Fruit fly (Drosophila melanogaster) whole organism, embryonic: Measurements from ENCODE around the gene mRpS23.
A peak's percentile ranks its signal among the peaks of the same experiment; 100 is the strongest.

ENCODE experiments used
- ATbp ChIP-seq: fragments of 200-800 bp; sonication (Bioruptor generic); optimal IDR thresholded peaks from 2 replicates; lab custom pipeline; 2017; ENCODE audit warnings: missing biosample characterization, mild to moderate bottlenecking, missing genetic modification characterization, missing genetic modification reagents
- Bdp1 ChIP-seq: fragments of 200-800 bp; sonication (Bioruptor generic); optimal IDR thresholded peaks from 3 replicates; lab custom pipeline; 2016; ENCODE audit warnings: missing biosample characterization, missing genetic modification characterization
- CG10209 ChIP-seq: fragments of 200-800 bp; sonication (Bioruptor generic); optimal IDR thresholded peaks from 3 replicates; lab custom pipeline; 2017; ENCODE audit warnings: missing biosample characterization, mild to moderate bottlenecking, missing genetic modification characterization, missing genetic modification reagents
- CG10543 ChIP-seq: fragments of 200-800 bp; sonication (Bioruptor generic); optimal IDR thresholded peaks from 3 replicates; lab custom pipeline; 2017; ENCODE audit warnings: missing biosample characterization, mild to moderate bottlenecking, missing genetic modification characterization, moderate library complexity
- CG11398 ChIP-seq: fragments of 200-800 bp; sonication (Bioruptor generic); optimal IDR thresholded peaks from 2 replicates; lab custom pipeline; 2016; ENCODE audit warnings: missing biosample characterization, missing genetic modification characterization
- CG11504 ChIP-seq: fragments of 200-800 bp; sonication (Bioruptor generic); optimal IDR thresholded peaks from 3 replicates; lab custom pipeline; 2019; ENCODE audit warnings: missing biosample characterization, mild to moderate bottlenecking, missing genetic modification characterization, moderate library complexity
- CG12071 ChIP-seq: fragments of 200-800 bp; sonication (Bioruptor generic); optimal IDR thresholded peaks from 3 replicates; lab custom pipeline; 2018; ENCODE audit warnings: missing biosample characterization, mild to moderate bottlenecking, missing genetic modification characterization
- CG12744 ChIP-seq: fragments of 200-800 bp; sonication (Bioruptor generic); optimal IDR thresholded peaks from 2 replicates; lab custom pipeline; 2016; ENCODE audit warnings: missing biosample characterization, missing genetic modification characterization
- CG12769 ChIP-seq: fragments of 200-800 bp; sonication (Bioruptor generic); optimal IDR thresholded peaks from 2 replicates; lab custom pipeline; 2019; ENCODE audit warnings: missing biosample characterization, mild to moderate bottlenecking, missing genetic modification characterization, moderate library complexity
- CG13123 ChIP-seq: fragments of 200-800 bp; sonication (Bioruptor generic); optimal IDR thresholded peaks from 2 replicates; lab custom pipeline; 2016; ENCODE audit warnings: missing biosample characterization, missing genetic modification characterization
- CG14441 ChIP-seq: fragments of 200-800 bp; sonication (Bioruptor generic); IDR thresholded peaks from 2 replicates; pipeline ENCODE4 v1.3.6; 2022; ENCODE audit warnings: missing biosample characterization, missing genetic modification characterization
- CG17568 ChIP-seq: fragments of 200-800 bp; sonication (Bioruptor generic); optimal IDR thresholded peaks from 2 replicates; lab custom pipeline; 2018; ENCODE audit warnings: missing biosample characterization, mild to moderate bottlenecking, missing genetic modification characterization, moderate library complexity
- CG18619 ChIP-seq: fragments of 200-800 bp; sonication (Bioruptor generic); optimal IDR thresholded peaks from 3 replicates; lab custom pipeline; 2017; ENCODE audit warnings: missing biosample characterization, mild to moderate bottlenecking, missing genetic modification characterization
- CG30403 ChIP-seq: fragments of 200-800 bp; sonication (Bioruptor generic); optimal IDR thresholded peaks from 3 replicates; lab custom pipeline; 2016; ENCODE audit warnings: missing biosample characterization, missing genetic modification characterization
- CG4424 ChIP-seq: fragments of 200-800 bp; sonication (Bioruptor generic); optimal IDR thresholded peaks from 3 replicates; lab custom pipeline; 2016; ENCODE audit warnings: missing biosample characterization, missing genetic modification characterization
- CG8924 ChIP-seq: fragments of 200-800 bp; optimal IDR thresholded peaks from 3 replicates; lab custom pipeline; 2019; ENCODE audit warnings: missing biosample characterization, mild to moderate bottlenecking, missing genetic modification characterization, moderate library complexity
- Fer2 ChIP-seq: fragments of 200-800 bp; sonication (Bioruptor generic); optimal IDR thresholded peaks from 2 replicates; lab custom pipeline; 2018; ENCODE audit warnings: missing biosample characterization, mild to moderate bottlenecking, missing genetic modification characterization, moderate library complexity
- HLH4C ChIP-seq: fragments of 200-800 bp; sonication (Bioruptor generic); IDR thresholded peaks from 3 replicates; pipeline ENCODE4 v1.3.6; 2022; ENCODE audit warnings: missing biosample characterization, missing genetic modification characterization; ENCODE audit not compliant: partially characterized antibody
- Hr3 ChIP-seq: fragments of 200-800 bp; sonication (Bioruptor generic); optimal IDR thresholded peaks from 3 replicates; lab custom pipeline; 2016; ENCODE audit warnings: missing biosample characterization, missing genetic modification characterization
- Hr51 ChIP-seq, 2 experiments: fragments of 200-800 bp; sonication (Bioruptor generic); optimal IDR thresholded peaks; 2 replicates in 1 of 2; 3 replicates in 1 of 2; lab custom pipeline; 2016 to 2018; ENCODE audit warnings: missing biosample characterization in 2 of 2, missing genetic modification characterization in 2 of 2, mild to moderate bottlenecking in 1 of 2, moderate library complexity in 1 of 2
- Hr78 ChIP-seq, 2 experiments: fragments of 200-800 bp in 1 of 2; fragments of >200 bp in 1 of 2; sonication (Bioruptor generic) in 1 of 2; optimal IDR thresholded peaks; 2 replicates each; lab custom pipeline; 2017 to 2019; ENCODE audit warnings: missing biosample characterization in 2 of 2, missing genetic modification characterization in 2 of 2, mild to moderate bottlenecking in 1 of 2, moderate library complexity in 1 of 2
- NC2β ChIP-seq: fragments of 200-800 bp; sonication (Bioruptor generic); optimal IDR thresholded peaks from 2 replicates; lab custom pipeline; 2016; ENCODE audit warnings: missing biosample characterization, missing genetic modification characterization
- Oaz ChIP-seq: fragments of 200-800 bp; sonication (Bioruptor generic); IDR thresholded peaks from 2 replicates; pipeline ENCODE4 v1.3.6; 2022; ENCODE audit warnings: missing biosample characterization, missing genetic modification characterization
- Oli ChIP-seq: fragments of 200-800 bp; sonication (Bioruptor generic); optimal IDR thresholded peaks from 2 replicates; lab custom pipeline; 2018; ENCODE audit warnings: missing biosample characterization, mild to moderate bottlenecking, missing genetic modification characterization, moderate library complexity
- PHDP ChIP-seq: fragments of 200-800 bp; sonication (Bioruptor generic); optimal IDR thresholded peaks from 3 replicates; lab custom pipeline; 2018; ENCODE audit warnings: missing biosample characterization, mild to moderate bottlenecking, missing genetic modification characterization, moderate library complexity
- chif ChIP-seq, 2 experiments: fragments of 200-800 bp; sonication (Bioruptor generic); optimal IDR thresholded peaks; 3 replicates each; lab custom pipeline; 2016; ENCODE audit warnings: missing biosample characterization in 2 of 2, missing genetic modification characterization in 2 of 2
- ci ChIP-seq: fragments of 200-800 bp; sonication (Bioruptor generic); IDR thresholded peaks from 3 replicates; pipeline ENCODE4 v1.3.6; 2022; ENCODE audit warnings: missing biosample characterization, missing genetic modification characterization
- dmrt99B ChIP-seq: fragments of 200-800 bp; sonication (Bioruptor generic); optimal IDR thresholded peaks from 2 replicates; lab custom pipeline; 2018; ENCODE audit warnings: missing biosample characterization, mild to moderate bottlenecking, missing genetic modification characterization, moderate library complexity
- fd3F ChIP-seq: fragments of 200-800 bp; sonication (Bioruptor generic); optimal IDR thresholded peaks from 2 replicates; lab custom pipeline; 2018; ENCODE audit warnings: missing biosample characterization, mild to moderate bottlenecking, missing genetic modification characterization, moderate library complexity
- gcm ChIP-seq: fragments of 200-800 bp; sonication (Bioruptor generic); optimal IDR thresholded peaks from 2 replicates; lab custom pipeline; 2019; ENCODE audit warnings: missing biosample characterization, mild to moderate bottlenecking, missing genetic modification characterization, moderate library complexity
- gcm2 ChIP-seq: fragments of 200-800 bp; sonication (Bioruptor generic); optimal IDR thresholded peaks from 2 replicates; lab custom pipeline; 2016; ENCODE audit warnings: missing biosample characterization, missing genetic modification characterization
- gem ChIP-seq: fragments of 200-800 bp; sonication (Bioruptor generic); optimal IDR thresholded peaks from 2 replicates; lab custom pipeline; 2019; ENCODE audit warnings: missing biosample characterization, mild to moderate bottlenecking, missing genetic modification characterization, moderate library complexity
- grau ChIP-seq: fragments of 200-800 bp; optimal IDR thresholded peaks from 3 replicates; lab custom pipeline; 2019; ENCODE audit warnings: missing biosample characterization, mild to moderate bottlenecking, missing genetic modification characterization, moderate library complexity
- kah ChIP-seq: fragments of 200-800 bp; sonication (Bioruptor generic); optimal IDR thresholded peaks from 2 replicates; lab custom pipeline; 2018; ENCODE audit warnings: missing biosample characterization, mild to moderate bottlenecking, missing genetic modification characterization
- ken ChIP-seq: fragments of 200-800 bp; sonication (Bioruptor generic); IDR thresholded peaks from 3 replicates; pipeline ENCODE4 v1.3.6; 2022; ENCODE audit warnings: missing biosample characterization, missing genetic modification characterization
- lab ChIP-seq: fragments of 200-800 bp; sonication (Bioruptor generic); optimal IDR thresholded peaks from 3 replicates; lab custom pipeline; 2017; ENCODE audit warnings: missing biosample characterization, missing genetic modification characterization, mild to moderate bottlenecking, moderate library complexity, missing genetic modification reagents
- mam ChIP-seq: fragments of 200-800 bp; sonication (Bioruptor generic); optimal IDR thresholded peaks from 3 replicates; lab custom pipeline; 2016; ENCODE audit warnings: missing biosample characterization, missing genetic modification characterization
- mirr ChIP-seq: fragments of 200-800 bp; sonication (Bioruptor generic); optimal IDR thresholded peaks from 3 replicates; lab custom pipeline; 2018; ENCODE audit warnings: missing biosample characterization, mild to moderate bottlenecking, missing genetic modification characterization
- onecut ChIP-seq: fragments of 200-800 bp; sonication (Bioruptor generic); IDR thresholded peaks from 2 replicates; pipeline ENCODE4 v1.3.6; 2022; ENCODE audit warnings: missing biosample characterization, missing genetic modification characterization
- pzg ChIP-seq: fragments of 200-800 bp; sonication (Bioruptor generic); optimal IDR thresholded peaks from 3 replicates; lab custom pipeline; 2018; ENCODE audit warnings: missing biosample characterization, mild to moderate bottlenecking, missing genetic modification characterization, moderate library complexity
- sc ChIP-seq, 3 experiments: fragments of >200 bp in 2 of 3; fragments of 200-800 bp in 1 of 3; sonication (Bioruptor generic) in 1 of 3; optimal IDR thresholded peaks; 2 replicates in 2 of 3; 3 replicates in 1 of 3; lab custom pipeline; 2017; ENCODE audit warnings: mild to moderate bottlenecking in 1 of 3, missing biosample characterization in 1 of 3, missing genetic modification characterization in 1 of 3, missing genetic modification reagents in 1 of 3
- slbo ChIP-seq: fragments of 200-800 bp; sonication (Bioruptor generic); IDR thresholded peaks from 2 replicates; pipeline ENCODE4 v1.3.6; 2022; ENCODE audit warnings: missing biosample characterization, missing genetic modification characterization
- so ChIP-seq: fragments of 200-800 bp; sonication (Bioruptor generic); IDR thresholded peaks from 3 replicates; pipeline ENCODE4 v1.3.6; 2022; ENCODE audit warnings: missing biosample characterization, missing genetic modification characterization
- sr ChIP-seq: fragments of 200-800 bp; sonication (Bioruptor generic); IDR thresholded peaks from 3 replicates; pipeline ENCODE4 v1.3.6; 2022; ENCODE audit warnings: missing biosample characterization, missing genetic modification characterization
- tap ChIP-seq: fragments of 200-800 bp; optimal IDR thresholded peaks from 3 replicates; lab custom pipeline; 2019; ENCODE audit warnings: missing biosample characterization, mild to moderate bottlenecking, missing genetic modification characterization, moderate library complexity
- tgo ChIP-seq: fragments of 200-800 bp; sonication (Bioruptor generic); IDR thresholded peaks from 3 replicates; pipeline ENCODE4 v1.3.6; 2022; ENCODE audit warnings: missing biosample characterization, missing genetic modification characterization
- tll ChIP-seq, 2 experiments: fragments of 200-800 bp in 1 of 2; fragments of >200 bp in 1 of 2; sonication (Bioruptor generic) in 1 of 2; optimal IDR thresholded peaks; 2 replicates each; lab custom pipeline; 2017 to 2019; ENCODE audit warnings: missing biosample characterization in 2 of 2, missing genetic modification characterization in 2 of 2, mild to moderate bottlenecking in 1 of 2, moderate library complexity in 1 of 2

Gene mRpS23

dm6 chr2L:13838647-13839390 lies 3.9 kb upstream of the mRpS23 start (continued):
- TF ChIP-seq tap (tag; lab: Kevin White, UChicago) (peak; percentile 19), so (GFP tag; lab: Robert Waterston, UW) (no peak), pzg (GFP tag; lab: Kevin White, UChicago) (no peak), HLH4C (GFP tag; lab: Robert Waterston, UW) (no peak), CG11398 (GFP tag; lab: Kevin White, UChicago) (peak; percentile 40), fd3F (GFP tag; lab: Kevin White, UChicago) (no peak), Oli (tag; lab: Kevin White, UChicago) (peak; percentile 12), lab (peak; percentile 67), ci (0 out of 3 replicates have a peak, but pooled peaks have one; percentile 24), Fer2 (tag; lab: Kevin White, UChicago) (no peak), Bdp1 (GFP tag; lab: Kevin White, UChicago) (peak; percentile 36), kah (GFP tag; lab: Kevin White, UChicago) (no peak), CG13123 (GFP tag; lab: Kevin White, UChicago) (no peak), Oaz (no peak), tll (GFP tag; optimal IDR thresholded peaks at IDR 0.05; lab: Kevin White, UChicago) (peak in 1 of 2 experiments; percentile 35), gcm (no peak), Hr3 (GFP tag; lab: Kevin White, UChicago) (peak; percentile 27), onecut (GFP tag; lab: Robert Waterston, UW) (no peak), CG17568 (peak; percentile 20), CG30403 (GFP tag; lab: Kevin White, UChicago) (peak; percentile 12), slbo (GFP tag; lab: Robert Waterston, UW) (peak; percentile 32; the same call in 1 of the 2 replicates), CG12769 (peak; percentile 3), chif (GFP tag; optimal IDR thresholded peaks at IDR 0.05; lab: Kevin White, UChicago) (peak; percentile 10 to 28), NC2β (peak; percentile 23), CG12071 (GFP tag; lab: Kevin White, UChicago) (peak; percentile 5), dmrt99B (peak; percentile 37), tgo (GFP tag; lab: Robert Waterston, UW) (0 out of 3 replicates have a peak, but pooled peaks have one; percentile 14), CG10543 (peak; percentile 0), sr (GFP tag; lab: Robert Waterston, UW) (0 out of 3 replicates have a peak, but pooled peaks have one; percentile 20), CG10209 (GFP tag; lab: Kevin White, UChicago) (peak; percentile 16), gem (tag; lab: Kevin White, UChicago) (peak; percentile 42), CG12744 (GFP tag; lab: Kevin White, UChicago) (no peak), CG14441 (GFP tag; lab: Robert Waterston, UW) (peak; percentile 19; the same call in 1 of the 2 replicates), ATbp (GFP tag; lab: Kevin White, UChicago) (peak; percentile 67), gcm2 (GFP tag; lab: Kevin White, UChicago) (no peak), Hr78 (GFP tag; optimal IDR thresholded peaks at IDR 0.05; lab: Kevin White, UChicago) (no peak), mirr (peak; percentile 83), grau (tag; lab: Kevin White, UChicago) (peak; percentile 40), CG11504 (tag; lab: Kevin White, UChicago) (peak; percentile 39), mam (GFP tag; lab: Kevin White, UChicago) (peak; percentile 35), ken (0 out of 3 replicates have a peak, but pooled peaks have one; percentile 6), sc (optimal IDR thresholded peaks at IDR 0.05; lab: Kevin White, UChicago) (no peak), sc (GFP tag; optimal IDR thresholded peaks at IDR 0.05; lab: Kevin White, UChicago) (peak; percentile 16), PHDP (peak; percentile 54), CG8924 (no peak), Hr51 (GFP tag; optimal IDR thresholded peaks at IDR 0.05; lab: Kevin White, UChicago) (peak in 1 of 2 experiments; percentile 43), CG18619 (peak; percentile 34), CG4424 (GFP tag; lab: Kevin White, UChicago) (no peak)
